Worm (Caenorhabditis elegans) whole organism, young adult: ENCODE results near the gene slc-17.3.

Experiments used
- B0019.2 ChIP-seq: fragments of 200-800 bp; sonication (Bioruptor generic); conservative IDR thresholded peaks from 2 replicates; pipeline ENCODE4 v1.3.6; 2022; ENCODE audit warnings: missing genetic modification reagents, missing genetic modification characterization, missing compliant biosample characterization
- C06A6.2 ChIP-seq: fragments of 200-800 bp; sonication (Bioruptor generic); conservative IDR thresholded peaks from 2 replicates; pipeline ENCODE4 v1.3.6; 2022; ENCODE audit warnings: missing genetic modification characterization, missing compliant biosample characterization
- C17E4.6 ChIP-seq: fragments of 200-800 bp; sonication (Bioruptor generic); IDR thresholded peaks from 2 replicates; pipeline ENCODE4 v1.3.6; 2022; ENCODE audit warnings: missing genetic modification reagents, missing genetic modification characterization, missing compliant biosample characterization
- F10E7.11 ChIP-seq: sonication (generic microtip); optimal IDR thresholded peaks from 2 replicates; lab custom pipeline; 2017; ENCODE audit warnings: mild to moderate bottlenecking, missing genetic modification characterization, moderate library complexity, missing compliant biosample characterization
- F22D6.2 ChIP-seq: sonication (generic microtip); optimal IDR thresholded peaks from 2 replicates; lab custom pipeline; 2016; ENCODE audit warnings: mild to moderate bottlenecking, missing genetic modification characterization, missing compliant biosample characterization
- F55B11.4 ChIP-seq: sonication (generic microtip); optimal IDR thresholded peaks from 2 replicates; lab custom pipeline; 2016; ENCODE audit warnings: missing compliant biosample characterization, missing genetic modification characterization, borderline replicate concordance; ENCODE audit not compliant: insufficient read depth
- K12H6.12 ChIP-seq: fragments of 200-800 bp; sonication (Bioruptor generic); optimal IDR thresholded peaks from 2 replicates; lab custom pipeline; 2018; ENCODE audit warnings: mild to moderate bottlenecking, missing genetic modification characterization, missing compliant biosample characterization
- T07F8.4 ChIP-seq: sonication (generic microtip); optimal IDR thresholded peaks from 2 replicates; lab custom pipeline; 2016; ENCODE audit warnings: mild to moderate bottlenecking, missing genetic modification characterization, moderate library complexity, missing compliant biosample characterization
- T26A5.8 ChIP-seq: sonication (generic microtip); optimal IDR thresholded peaks from 2 replicates; lab custom pipeline; 2016; ENCODE audit warnings: missing genetic modification characterization, missing compliant biosample characterization
- Y53G8AR.9 ChIP-seq: fragments of 200-800 bp; sonication (Bioruptor generic); conservative IDR thresholded peaks from 2 replicates; pipeline ENCODE4 v1.3.6; 2022; ENCODE audit warnings: missing genetic modification reagents, missing genetic modification characterization, missing compliant biosample characterization
- Y56A3A.18 ChIP-seq: fragments of 200-800 bp; sonication (Bioruptor generic); IDR thresholded peaks from 2 replicates; pipeline ENCODE4 v1.3.6; 2022; ENCODE audit warnings: missing genetic modification reagents, missing genetic modification characterization, missing compliant biosample characterization
- Y67H2A.10 ChIP-seq: fragments of 200-800 bp; sonication (Bioruptor generic); conservative IDR thresholded peaks from 2 replicates; pipeline ENCODE4 v1.3.6; 2022; ENCODE audit warnings: missing genetic modification reagents, missing genetic modification characterization, missing compliant biosample characterization
- Y79H2A.3 ChIP-seq: fragments of 200-800 bp; sonication (Bioruptor generic); conservative IDR thresholded peaks from 2 replicates; pipeline ENCODE4 v1.3.6; 2022; ENCODE audit warnings: missing genetic modification reagents, missing genetic modification characterization, missing compliant biosample characterization
- ama-1 ChIP-seq, 3 experiments: fragments of 150-350 bp in 1 of 3; sonication (generic microtip) in 2 of 3; optimal IDR thresholded peaks; 2 replicates each; lab custom pipeline; 2014 to 2018; ENCODE audit warnings: missing biosample characterization in 2 of 3, missing genetic modification characterization in 2 of 3, missing genetic modification reagents in 2 of 3
- aptf-2 ChIP-seq: fragments of 200-800 bp; sonication (Bioruptor generic); conservative IDR thresholded peaks from 2 replicates; pipeline ENCODE4 v1.3.6; 2022; ENCODE audit warnings: missing genetic modification reagents, missing genetic modification characterization, missing compliant biosample characterization
- aptf-3 ChIP-seq: fragments of 200-800 bp; sonication (Bioruptor generic); IDR thresholded peaks from 2 replicates; pipeline ENCODE4 v1.3.6; 2022; ENCODE audit warnings: missing genetic modification characterization, missing compliant biosample characterization
- attf-5 ChIP-seq: fragments of 200-800 bp; sonication (Bioruptor generic); optimal IDR thresholded peaks from 2 replicates; lab custom pipeline; 2018; ENCODE audit warnings: mild to moderate bottlenecking, missing genetic modification characterization, missing compliant biosample characterization
- cebp-2 ChIP-seq: fragments of 200-800 bp; sonication (Bioruptor generic); IDR thresholded peaks from 2 replicates; pipeline ENCODE4 v1.3.6; 2022; ENCODE audit warnings: missing genetic modification characterization, missing compliant biosample characterization
- ceh-40 ChIP-seq: fragments of 200-800 bp; sonication (Bioruptor generic); IDR thresholded peaks from 2 replicates; pipeline ENCODE4 v1.3.6; 2022; ENCODE audit warnings: missing genetic modification characterization, missing compliant biosample characterization
- ceh-58 ChIP-seq: fragments of 200-800 bp; sonication (Bioruptor generic); IDR thresholded peaks from 2 replicates; pipeline ENCODE4 v1.3.6; 2022; ENCODE audit warnings: missing genetic modification characterization, missing compliant biosample characterization
- ceh-91 ChIP-seq: fragments of 200-800 bp; sonication (Bioruptor generic); IDR thresholded peaks from 2 replicates; pipeline ENCODE4 v1.3.6; 2022; ENCODE audit warnings: missing genetic modification reagents, missing genetic modification characterization, missing compliant biosample characterization
- dpff-1 ChIP-seq: sonication (generic microtip); optimal IDR thresholded peaks from 2 replicates; lab custom pipeline; 2017; ENCODE audit warnings: mild to moderate bottlenecking, missing genetic modification characterization, missing compliant biosample characterization
- egl-18 ChIP-seq: fragments of 200-800 bp; sonication (Bioruptor generic); IDR thresholded peaks from 2 replicates; pipeline ENCODE4 v1.3.6; 2022; ENCODE audit warnings: missing genetic modification reagents, missing genetic modification characterization, missing compliant biosample characterization
- egl-44 ChIP-seq: fragments of 200-800 bp; sonication (Bioruptor generic); IDR thresholded peaks from 2 replicates; pipeline ENCODE4 v1.3.6; 2022; ENCODE audit warnings: missing genetic modification reagents, missing genetic modification characterization, missing compliant biosample characterization
- egrh-3 ChIP-seq: fragments of 200-800 bp; sonication (Bioruptor generic); IDR thresholded peaks from 2 replicates; pipeline ENCODE4 v1.3.6; 2022; ENCODE audit warnings: missing genetic modification reagents, missing genetic modification characterization, missing compliant biosample characterization
- fkh-3 ChIP-seq: sonication (generic microtip); optimal IDR thresholded peaks from 2 replicates; lab custom pipeline; 2016; ENCODE audit warnings: mild to moderate bottlenecking, missing genetic modification characterization, missing compliant biosample characterization
- hlh-26 ChIP-seq: fragments of 200-800 bp; sonication (Bioruptor generic); conservative IDR thresholded peaks from 2 replicates; pipeline ENCODE4 v1.3.6; 2022; ENCODE audit warnings: missing genetic modification reagents, missing genetic modification characterization, missing compliant biosample characterization
- hmg-20 ChIP-seq: fragments of 200-800 bp; sonication (Bioruptor generic); IDR thresholded peaks from 2 replicates; pipeline ENCODE4 v1.3.6; 2022; ENCODE audit warnings: missing genetic modification reagents, missing genetic modification characterization, missing compliant biosample characterization
- hsf-1 ChIP-seq: fragments of 200-800 bp; sonication (Bioruptor generic); IDR thresholded peaks from 2 replicates; pipeline ENCODE4 v1.3.6; 2022; ENCODE audit warnings: missing genetic modification reagents, missing genetic modification characterization, missing compliant biosample characterization
- let-526 ChIP-seq: fragments of 200-800 bp; sonication (Bioruptor generic); IDR thresholded peaks from 2 replicates; pipeline ENCODE4 v1.3.6; 2022; ENCODE audit warnings: missing genetic modification reagents, missing genetic modification characterization, missing compliant biosample characterization
- lin-35 ChIP-seq, 3 experiments: fragments of 150-350 bp in 2 of 3; sonication (generic microtip) in 1 of 3; optimal IDR thresholded peaks; 2 replicates each; lab custom pipeline; 2014 to 2018; ENCODE audit warnings: missing biosample characterization in 3 of 3, missing genetic modification characterization in 3 of 3, missing genetic modification reagents in 3 of 3
- lin-40 ChIP-seq: sonication (generic microtip); optimal IDR thresholded peaks from 2 replicates; lab custom pipeline; 2016; ENCODE audit warnings: missing genetic modification characterization, mild to moderate bottlenecking, missing compliant biosample characterization, missing genotype, missing genetic modification reagents
- lir-1 ChIP-seq: fragments of 200-800 bp; sonication (Bioruptor generic); conservative IDR thresholded peaks from 2 replicates; pipeline ENCODE4 v1.3.6; 2022; ENCODE audit warnings: missing genetic modification reagents, missing genetic modification characterization, missing compliant biosample characterization
- lsl-1 ChIP-seq: fragments of 200-800 bp; sonication (Bioruptor generic); optimal IDR thresholded peaks from 2 replicates; lab custom pipeline; 2018; ENCODE audit warnings: mild to moderate bottlenecking, missing genetic modification characterization, moderate library complexity, missing compliant biosample characterization
- madf-6 ChIP-seq: fragments of 200-800 bp; sonication (Bioruptor generic); IDR thresholded peaks from 2 replicates; pipeline ENCODE4 v1.3.6; 2022; ENCODE audit warnings: missing genetic modification reagents, missing genetic modification characterization, missing compliant biosample characterization
- madf-8 ChIP-seq: fragments of 200-800 bp; sonication (Bioruptor generic); conservative IDR thresholded peaks from 2 replicates; pipeline ENCODE4 v1.3.6; 2022; ENCODE audit warnings: missing genetic modification reagents, missing genetic modification characterization, missing compliant biosample characterization
- mcd-1 ChIP-seq: fragments of 200-800 bp; sonication (Bioruptor generic); IDR thresholded peaks from 2 replicates; pipeline ENCODE4 v1.3.6; 2022; ENCODE audit warnings: missing genetic modification reagents, missing genetic modification characterization, missing compliant biosample characterization
- mel-28 ChIP-seq: sonication (generic microtip); optimal IDR thresholded peaks from 2 replicates; lab custom pipeline; 2016; ENCODE audit warnings: borderline replicate concordance, mild to moderate bottlenecking, missing genetic modification characterization, missing compliant biosample characterization
- nhr-80 ChIP-seq: sonication (generic microtip); optimal IDR thresholded peaks from 2 replicates; lab custom pipeline; 2016; ENCODE audit warnings: missing genetic modification characterization, missing compliant biosample characterization
- rcor-1 ChIP-seq: fragments of 200-800 bp; sonication (Bioruptor generic); IDR thresholded peaks from 2 replicates; pipeline ENCODE4 v1.3.6; 2022; ENCODE audit warnings: missing genetic modification reagents, missing genetic modification characterization, missing compliant biosample characterization
- sdz-38 ChIP-seq: sonication (generic microtip); optimal IDR thresholded peaks from 2 replicates; lab custom pipeline; 2016; ENCODE audit warnings: missing genotype, missing genetic modification characterization, missing compliant biosample characterization
- snpc-1.1 ChIP-seq: sonication (generic microtip); optimal IDR thresholded peaks from 2 replicates; lab custom pipeline; 2017; ENCODE audit warnings: missing genetic modification characterization, mild to moderate bottlenecking, missing compliant biosample characterization, antibody characterized with exemption, moderate library complexity, missing genotype, missing genetic modification reagents; ENCODE audit not compliant: insufficient read depth
- snpc-3.4 ChIP-seq: sonication (generic microtip); optimal IDR thresholded peaks from 2 replicates; lab custom pipeline; 2017; ENCODE audit warnings: missing genetic modification characterization, mild to moderate bottlenecking, missing compliant biosample characterization, antibody characterized with exemption, moderate library complexity, missing genotype, missing genetic modification reagents
- tbp1 ChIP-seq: fragments of 200-800 bp; sonication (Bioruptor generic); optimal IDR thresholded peaks from 2 replicates; lab custom pipeline; 2018; ENCODE audit warnings: mild to moderate bottlenecking, missing genetic modification characterization, missing compliant biosample characterization
- tlf-1 ChIP-seq: fragments of 200-800 bp; sonication (Bioruptor generic); optimal IDR thresholded peaks from 2 replicates; lab custom pipeline; 2018; ENCODE audit warnings: mild to moderate bottlenecking, missing genetic modification characterization, missing compliant biosample characterization
- zim-3 ChIP-seq: sonication (generic microtip); optimal IDR thresholded peaks from 2 replicates; lab custom pipeline; 2017; ENCODE audit warnings: mild to moderate bottlenecking, missing genetic modification characterization, moderate library complexity, missing compliant biosample characterization
- ztf-3 ChIP-seq: fragments of 200-800 bp; sonication (Bioruptor generic); optimal IDR thresholded peaks from 2 replicates; lab custom pipeline; 2018; ENCODE audit warnings: mild to moderate bottlenecking, missing genetic modification characterization, missing compliant biosample characterization

The slc-17.3 gene

DNA sequence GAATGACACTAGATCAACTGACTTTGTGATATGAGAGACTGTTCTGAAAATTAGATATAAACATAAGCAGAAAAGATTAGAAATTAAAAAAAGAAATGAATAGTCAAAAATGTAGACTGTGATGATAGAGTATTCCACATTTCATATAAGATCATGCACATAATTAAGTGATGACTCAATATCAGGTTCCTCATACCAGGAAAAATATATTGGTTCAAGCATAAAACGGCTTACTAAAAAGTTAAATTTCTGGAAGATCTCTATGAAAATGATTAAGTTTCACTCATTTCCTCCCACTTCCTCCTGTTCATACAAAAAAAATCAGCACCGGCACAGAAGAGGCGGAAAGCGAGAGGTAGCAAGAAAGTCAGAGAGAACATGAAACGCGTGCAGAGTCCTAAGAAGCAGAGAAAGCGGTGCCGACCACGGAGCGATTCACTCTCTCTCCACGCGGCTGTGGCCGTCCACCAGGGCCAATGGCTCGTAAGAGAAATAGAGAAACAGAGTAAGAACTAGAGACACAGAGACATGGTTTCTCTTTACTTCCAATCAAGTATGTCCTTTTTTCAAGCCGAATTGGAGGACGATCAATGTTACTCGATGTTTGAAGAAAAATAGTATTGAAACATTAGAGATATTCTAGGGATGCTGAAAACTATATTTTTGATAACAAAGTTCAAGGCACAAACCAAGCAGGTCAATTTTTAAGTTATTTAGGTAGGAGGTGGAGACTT, 26.7 kb upstream of the slc-17.3 start, which contains the start of the genes ZK688.5 and fahd-1 (continued):
- TF ChIP-seq aptf-3, result no peak
- TF ChIP-seq Y79H2A.3 (GFP tag; lab: Robert Waterston, UW), result no peak
- TF ChIP-seq T07F8.4 (tag; lab: Kevin White, UChicago), result no peak
- no peak for TF ChIP-seq lsl-1 (GFP tag; lab: Kevin White, UChicago)
- TF ChIP-seq hsf-1, result no peak
- no peak for TF ChIP-seq T26A5.8 (tag; lab: Kevin White, UChicago)
- TF ChIP-seq B0019.2, result no peak
- TF ChIP-seq lir-1 (GFP tag; lab: Robert Waterston, UW), result no peak
- no peak for TF ChIP-seq ceh-40 (GFP tag; lab: Robert Waterston, UW)
- TF ChIP-seq fkh-3 (tag; lab: Kevin White, UChicago), result no peak
- no peak for TF ChIP-seq egl-44
- TF ChIP-seq hlh-26 (GFP tag; lab: Robert Waterston, UW), result no peak
- TF ChIP-seq attf-5 (GFP tag; lab: Kevin White, UChicago), result peak; percentile 86
- no peak for TF ChIP-seq Y56A3A.18
- no peak for TF ChIP-seq madf-8 (GFP tag; lab: Robert Waterston, UW)
- no peak for TF ChIP-seq ceh-91 (GFP tag; lab: Robert Waterston, UW)
- no peak for TF ChIP-seq F22D6.2 (tag; lab: Kevin White, UChicago)
- TF ChIP-seq lin-35 (GFP tag; optimal IDR thresholded peaks at IDR 0.05; lab: Kevin White, UChicago), result no peak
- no peak for TF ChIP-seq snpc-1.1 (tag; lab: Kevin White, UChicago)
- TF ChIP-seq nhr-80 (tag; lab: Kevin White, UChicago), result peak; percentile 91
- peak; percentile 24; the same call in 1 of the 2 replicates for TF ChIP-seq egrh-3 (GFP tag; lab: Robert Waterston, UW)
- no peak for TF ChIP-seq ama-1 (optimal IDR thresholded peaks at IDR 0.05; lab: Kevin White, UChicago)
- no peak for TF ChIP-seq ama-1 (GFP tag; optimal IDR thresholded peaks at IDR 0.05; lab: Kevin White, UChicago)
- no peak for TF ChIP-seq Y67H2A.10 (GFP tag; lab: Robert Waterston, UW)
- TF ChIP-seq K12H6.12 (tag; lab: Kevin White, UChicago), result peak; percentile 34
- TF ChIP-seq snpc-3.4 (tag; lab: Kevin White, UChicago), result no peak
- TF ChIP-seq zim-3 (tag; lab: Kevin White, UChicago), result no peak
- TF ChIP-seq C17E4.6 (GFP tag; lab: Robert Waterston, UW), result no peak
- TF ChIP-seq ceh-58 (GFP tag; lab: Robert Waterston, UW), result no peak
- TF ChIP-seq ztf-3 (GFP tag; lab: Kevin White, UChicago), result no peak
- TF ChIP-seq C06A6.2 (GFP tag; lab: Robert Waterston, UW), result 0 out of 2 replicates have a peak, but pooled peaks have one; percentile 35
- no peak for TF ChIP-seq cebp-2 (GFP tag; lab: Robert Waterston, UW)
- no peak; the same call in 1 of the 2 replicates for TF ChIP-seq rcor-1 (GFP tag; lab: Robert Waterston, UW)
- TF ChIP-seq lin-40, result peak; percentile 69
- TF ChIP-seq sdz-38 (tag; lab: Kevin White, UChicago), result no peak
- peak; percentile 56; the same call in 1 of the 2 replicates for TF ChIP-seq Y53G8AR.9 (GFP tag; lab: Robert Waterston, UW)
- TF ChIP-seq hmg-20 (GFP tag; lab: Robert Waterston, UW), result no peak
- no peak for TF ChIP-seq F55B11.4
- TF ChIP-seq mcd-1, result no peak; the same call in 1 of the 2 replicates
- TF ChIP-seq aptf-2 (GFP tag; lab: Robert Waterston, UW), result no peak
- peak; percentile 45 for TF ChIP-seq tbp1
- TF ChIP-seq mel-28 (tag; lab: Kevin White, UChicago), result no peak
- TF ChIP-seq tlf-1 (GFP tag; lab: Kevin White, UChicago), result no peak
- no peak for TF ChIP-seq dpff-1 (tag; lab: Kevin White, UChicago)
- TF ChIP-seq madf-6 (GFP tag; lab: Robert Waterston, UW), result peak; percentile 27; the same call in 1 of the 2 replicates
- TF ChIP-seq let-526, result peak; percentile 50; the same call in 1 of the 2 replicates
- no peak for TF ChIP-seq F10E7.11
- no peak for TF ChIP-seq egl-18 (GFP tag; lab: Robert Waterston, UW)
